Worm (Caenorhabditis elegans) whole organism, L4 larva: ENCODE results near the gene T22F3.11.

Experiments used
- F26F4.8 ChIP-seq: fragments of 200-800 bp; sonication (Bioruptor generic); conservative IDR thresholded peaks from 2 replicates; pipeline ENCODE4 v1.3.6; 2022; ENCODE audit warnings: missing genetic modification characterization, missing compliant biosample characterization
- Y48G9A.11 ChIP-seq: fragments of 200-800 bp; sonication (Bioruptor generic); IDR thresholded peaks from 2 replicates; pipeline ENCODE4 v1.3.6; 2022; ENCODE audit warnings: missing genetic modification reagents, missing genetic modification characterization, missing compliant biosample characterization
- Y75B8A.6 ChIP-seq: fragments of 200-800 bp; sonication (Bioruptor generic); IDR thresholded peaks from 2 replicates; pipeline ENCODE4 v1.3.6; 2022; ENCODE audit warnings: missing genetic modification reagents, missing genetic modification characterization, missing compliant biosample characterization
- aha-1 ChIP-seq: fragments of 150-350 bp; peaks from one replicate; lab custom pipeline; 2014; ENCODE audit warnings: missing biosample characterization, missing genetic modification characterization
- ama-1 ChIP-seq: fragments of 150-350 bp; optimal IDR thresholded peaks from 2 replicates; lab custom pipeline; 2014; ENCODE audit warnings: inconsistent platforms, mixed read lengths
- ceh-20 ChIP-seq: fragments of 200-800 bp; sonication (Bioruptor generic); IDR thresholded peaks from 2 replicates; pipeline ENCODE4 v1.3.6; 2022; ENCODE audit warnings: missing genetic modification reagents, missing genetic modification characterization, missing compliant biosample characterization
- ceh-82 ChIP-seq: sonication (generic microtip); optimal IDR thresholded peaks from 2 replicates; lab custom pipeline; 2017; ENCODE audit warnings: missing biosample characterization, missing genetic modification characterization
- ces-1 ChIP-seq: fragments of 150-350 bp; sonication (generic microtip); optimal IDR thresholded peaks from 4 replicates; lab custom pipeline; 2014; ENCODE audit warnings: missing biosample characterization, missing genetic modification reagents, missing genetic modification characterization
- daf-16 ChIP-seq, 3 experiments: sonication (generic microtip); optimal IDR thresholded peaks; 2 replicates each; lab custom pipeline; 2016 to 2017; ENCODE audit warnings: missing genetic modification characterization in 3 of 3, missing genetic modification reagents in 3 of 3, mild to moderate bottlenecking in 2 of 3, missing compliant biosample characterization in 2 of 3, missing biosample characterization in 1 of 3, moderate library complexity in 1 of 3
- daf-8 ChIP-seq: fragments of 200-800 bp; sonication (Bioruptor generic); IDR thresholded peaks from 2 replicates; pipeline ENCODE4 v1.3.6; 2022; ENCODE audit warnings: missing genetic modification characterization, missing compliant biosample characterization
- dmd-6 ChIP-seq: fragments of 200-800 bp; sonication (Bioruptor generic); IDR thresholded peaks from 2 replicates; pipeline ENCODE4 v1.3.6; 2022; ENCODE audit warnings: missing genetic modification reagents, missing genetic modification characterization, missing compliant biosample characterization
- dmd-9 ChIP-seq: fragments of 200-800 bp; sonication (Bioruptor generic); IDR thresholded peaks from 2 replicates; pipeline ENCODE4 v1.3.6; 2022; ENCODE audit warnings: missing genetic modification reagents, missing genetic modification characterization, missing compliant biosample characterization
- duxl-1 ChIP-seq: sonication (generic microtip); optimal IDR thresholded peaks from 2 replicates; lab custom pipeline; 2016; ENCODE audit warnings: mild to moderate bottlenecking, missing genetic modification characterization, moderate library complexity, missing compliant biosample characterization; ENCODE audit not compliant: poor library complexity
- dve-1 ChIP-seq: sonication (generic microtip); optimal IDR thresholded peaks from 2 replicates; lab custom pipeline; 2017; ENCODE audit warnings: antibody characterized with exemption, mild to moderate bottlenecking, missing genetic modification characterization, missing compliant biosample characterization; ENCODE audit not compliant: insufficient read depth
- hif-1 ChIP-seq, 2 experiments: sonication (generic microtip); optimal IDR thresholded peaks; 2 replicates each; lab custom pipeline; 2016 to 2017; ENCODE audit warnings: missing compliant biosample characterization in 2 of 2, missing genetic modification characterization in 2 of 2, missing genetic modification reagents in 2 of 2, missing genotype in 2 of 2, mild to moderate bottlenecking in 1 of 2
- hlh-11 ChIP-seq: fragments of 200-800 bp; sonication (Bioruptor generic); optimal IDR thresholded peaks from 2 replicates; lab custom pipeline; 2018; ENCODE audit warnings: mild to moderate bottlenecking, missing genetic modification characterization, missing compliant biosample characterization
- hlh-30 ChIP-seq: sonication (generic microtip); optimal IDR thresholded peaks from 2 replicates; lab custom pipeline; 2017; ENCODE audit warnings: antibody characterized with exemption, mild to moderate bottlenecking, missing genetic modification characterization, missing compliant biosample characterization; ENCODE audit not compliant: insufficient read depth
- hmg-1.1 ChIP-seq: fragments of 200-800 bp; sonication (Bioruptor generic); IDR thresholded peaks from 2 replicates; pipeline ENCODE4 v1.3.6; 2022; ENCODE audit warnings: missing genetic modification reagents, missing genetic modification characterization, missing compliant biosample characterization
- lin-13 ChIP-seq: fragments of 150-350 bp; optimal IDR thresholded peaks from 2 replicates; lab custom pipeline; 2014; ENCODE audit warnings: missing biosample characterization, missing genetic modification reagents, missing genetic modification characterization
- lsy-2 ChIP-seq, 2 experiments: fragments of 150-350 bp in 1 of 2; sonication (generic microtip) in 1 of 2; optimal IDR thresholded peaks; 2 replicates each; lab custom pipeline; 2014 to 2017; ENCODE audit warnings: missing biosample characterization in 2 of 2, missing genetic modification characterization in 2 of 2
- madf-5 ChIP-seq, 2 experiments: fragments of 200-800 bp; sonication (Bioruptor generic); IDR thresholded peaks; 2 replicates each; pipeline ENCODE4 v1.3.6; 2022; ENCODE audit warnings: missing compliant biosample characterization in 2 of 2, missing genetic modification characterization in 2 of 2
- madf-9 ChIP-seq: fragments of 200-800 bp; sonication (Bioruptor generic); conservative IDR thresholded peaks from 2 replicates; pipeline ENCODE4 v1.3.6; 2022; ENCODE audit warnings: missing genetic modification reagents, missing genetic modification characterization, missing compliant biosample characterization
- mdl-1 ChIP-seq, 2 experiments: fragments of 150-350 bp in 1 of 2; sonication (generic microtip) in 1 of 2; optimal IDR thresholded peaks; 2 replicates each; lab custom pipeline; 2014 to 2017; ENCODE audit warnings: missing biosample characterization in 2 of 2, missing genetic modification characterization in 2 of 2
- mep-1 ChIP-seq: fragments of 150-350 bp; sonication (generic microtip); optimal IDR thresholded peaks from 3 replicates; lab custom pipeline; 2014; ENCODE audit warnings: missing biosample characterization, missing genetic modification characterization
- mes-2 ChIP-seq: sonication (generic microtip); optimal IDR thresholded peaks from 2 replicates; lab custom pipeline; 2016; ENCODE audit warnings: missing genotype, mild to moderate bottlenecking, missing genetic modification characterization, missing compliant biosample characterization; ENCODE audit not compliant: poor library complexity, severe bottlenecking
- nhr-10 ChIP-seq: fragments of 150-350 bp; optimal IDR thresholded peaks from 2 replicates; lab custom pipeline; 2014; ENCODE audit warnings: missing biosample characterization, missing genetic modification characterization
- nhr-102 ChIP-seq: sonication (generic microtip); optimal IDR thresholded peaks from 2 replicates; lab custom pipeline; 2016; ENCODE audit warnings: mild to moderate bottlenecking, missing genetic modification characterization, moderate library complexity, missing compliant biosample characterization
- nhr-28 ChIP-seq: fragments of 150-350 bp; optimal IDR thresholded peaks from 2 replicates; lab custom pipeline; 2014; ENCODE audit warnings: missing biosample characterization, missing genetic modification characterization
- nhr-41 ChIP-seq: fragments of 200-800 bp; sonication (Bioruptor generic); IDR thresholded peaks from 2 replicates; pipeline ENCODE4 v1.3.6; 2022; ENCODE audit warnings: missing genetic modification reagents, missing genetic modification characterization, missing compliant biosample characterization
- nhr-76 ChIP-seq: fragments of 150-350 bp; optimal IDR thresholded peaks from 2 replicates; lab custom pipeline; 2014; ENCODE audit warnings: missing biosample characterization, missing genetic modification characterization
- php-3 ChIP-seq: fragments of 200-800 bp; sonication (Bioruptor generic); IDR thresholded peaks from 2 replicates; pipeline ENCODE4 v1.3.6; 2022; ENCODE audit warnings: missing genetic modification reagents, missing genetic modification characterization, missing compliant biosample characterization
- pqm-1 ChIP-seq: sonication (generic microtip); optimal IDR thresholded peaks from 2 replicates; lab custom pipeline; 2017; ENCODE audit warnings: missing biosample characterization, missing genetic modification characterization
- rbr-2 ChIP-seq: sonication (generic microtip); optimal IDR thresholded peaks from 2 replicates; lab custom pipeline; 2016; ENCODE audit warnings: missing genotype, missing genetic modification characterization, missing compliant biosample characterization
- saeg-2 ChIP-seq: fragments of 200-800 bp; sonication (Bioruptor generic); IDR thresholded peaks from 2 replicates; pipeline ENCODE4 v1.3.6; 2022; ENCODE audit warnings: missing genetic modification reagents, missing genetic modification characterization, missing compliant biosample characterization
- set-16 ChIP-seq: fragments of 200-800 bp; sonication (Bioruptor generic); IDR thresholded peaks from 2 replicates; pipeline ENCODE4 v1.3.6; 2022; ENCODE audit warnings: missing genetic modification reagents, missing genetic modification characterization, missing compliant biosample characterization
- snpc-4 ChIP-seq: fragments of 150-350 bp; optimal IDR thresholded peaks from 2 replicates; lab custom pipeline; 2014; ENCODE audit warnings: missing biosample characterization, missing genetic modification characterization
- tra-1 ChIP-seq: fragments of 200-800 bp; sonication (Bioruptor generic); IDR thresholded peaks from 2 replicates; pipeline ENCODE4 v1.3.6; 2022; ENCODE audit warnings: missing genetic modification reagents, missing genetic modification characterization, missing compliant biosample characterization
- unc-39 ChIP-seq: sonication (generic microtip); optimal IDR thresholded peaks from 2 replicates; lab custom pipeline; 2017; ENCODE audit warnings: missing biosample characterization, missing genetic modification characterization
- unc-62 ChIP-seq, 3 experiments: fragments of 150-350 bp in 1 of 3; sonication (generic microtip); optimal IDR thresholded peaks in 2 of 3; peaks in 1 of 3; 1 replicate in 1 of 3; 2 replicates in 2 of 3; lab custom pipeline; 2014 to 2017; ENCODE audit warnings: missing biosample characterization in 3 of 3, missing genetic modification characterization in 3 of 3, missing genetic modification reagents in 3 of 3, missing genotype in 1 of 3
- vab-7 ChIP-seq: fragments of 200-800 bp; sonication (Bioruptor generic); IDR thresholded peaks from 2 replicates; pipeline ENCODE4 v1.3.6; 2022; ENCODE audit warnings: missing genetic modification reagents, missing genetic modification characterization, missing compliant biosample characterization
- zfp-3 ChIP-seq: fragments of 200-800 bp; sonication (Bioruptor generic); conservative IDR thresholded peaks from 2 replicates; pipeline ENCODE4 v1.3.6; 2022; ENCODE audit warnings: missing genetic modification reagents, missing genetic modification characterization, missing compliant biosample characterization
- zip-2 ChIP-seq: fragments of 150-350 bp; optimal IDR thresholded peaks from 2 replicates; lab custom pipeline; 2014; ENCODE audit warnings: missing biosample characterization, missing genetic modification characterization

T22F3.11 gene

DNA sequence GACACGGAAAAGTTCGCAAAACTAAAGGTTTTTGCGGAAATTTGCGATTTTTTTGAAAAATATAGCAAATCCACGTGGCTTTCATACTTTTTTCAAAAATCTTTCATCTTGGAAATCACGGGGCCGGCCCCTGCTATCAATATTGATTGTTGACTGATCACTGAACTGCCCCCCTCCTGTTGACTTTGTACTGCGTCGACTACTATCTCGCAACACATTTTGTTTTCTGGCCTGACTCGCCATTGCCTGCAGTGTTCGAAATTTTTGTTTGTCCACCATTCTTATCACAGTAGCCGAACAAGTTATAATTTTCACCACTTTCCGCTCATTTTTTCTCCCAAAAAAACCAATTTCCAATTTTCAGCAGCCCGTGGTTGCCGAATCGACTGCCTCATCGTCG is 33.3 kb downstream of the T22F3.11 start:
- TF ChIP-seq vab-7 (GFP tag; lab: Robert Waterston, UW) (no peak), duxl-1 (tag; lab: Kevin White, UChicago) (no peak), daf-8 (GFP tag; lab: Robert Waterston, UW) (no peak), nhr-10 (no peak), hlh-11 (tag; lab: Kevin White, UChicago) (peak; percentile 9), F26F4.8 (GFP tag; lab: Robert Waterston, UW) (no peak), aha-1 (peak; percentile 92), daf-16 (GFP tag; optimal IDR thresholded peaks at IDR 0.05; lab: Kevin White, UChicago) (peak in 1 of 2 experiments; percentile 20), daf-16 (tag; optimal IDR thresholded peaks at IDR 0.05; lab: Kevin White, UChicago) (peak; percentile 88), nhr-41 (GFP tag; lab: Robert Waterston, UW) (no peak), unc-62 (GFP tag; optimal IDR thresholded peaks at IDR 0.05 in 1 of 2; lab: Kevin White, UChicago) (no peak), unc-62 (tag; optimal IDR thresholded peaks at IDR 0.05; lab: Kevin White, UChicago) (no peak), mdl-1 (tag; optimal IDR thresholded peaks at IDR 0.05; lab: Kevin White, UChicago) (peak in 1 of 2 experiments; percentile 4), set-16 (no peak), ceh-82 (tag; lab: Kevin White, UChicago) (no peak), nhr-28 (tag; lab: Kevin White, UChicago) (peak; percentile 20), ama-1 (lab: Kevin White, UChicago) (no peak), snpc-4 (no peak), dve-1 (tag; lab: Kevin White, UChicago) (peak; percentile 35), saeg-2 (no peak), hlh-30 (tag; lab: Kevin White, UChicago) (peak; percentile 36)
- TF ChIP-seq, all 104 proteins: peak for 7

DNA sequence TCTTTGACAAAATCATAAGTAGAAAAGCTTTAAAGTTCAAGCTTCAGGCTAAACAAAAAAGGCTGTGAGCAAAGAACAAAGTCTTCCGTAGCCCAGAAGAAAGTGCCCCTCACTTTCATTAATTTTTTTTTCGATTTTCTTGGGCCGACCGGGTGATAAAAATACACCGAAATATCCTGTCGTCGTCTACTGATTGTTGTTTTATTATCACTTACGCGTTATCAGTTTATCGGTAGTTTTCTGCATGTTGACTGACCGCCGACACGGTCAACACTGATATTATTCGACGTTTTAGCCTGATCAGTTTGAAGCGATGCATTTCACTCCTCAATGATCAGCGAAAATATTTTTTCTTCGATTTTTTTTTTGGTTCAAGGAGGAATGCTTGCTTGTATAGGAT is 34.0 kb downstream of the T22F3.11 start:
- TF ChIP-seq unc-39 (tag; lab: Kevin White, UChicago) (no peak), daf-16 (GFP tag; optimal IDR thresholded peaks at IDR 0.05; lab: Kevin White, UChicago) (no peak), daf-16 (tag; optimal IDR thresholded peaks at IDR 0.05; lab: Kevin White, UChicago) (peak; percentile 97), dmd-6 (GFP tag; lab: Robert Waterston, UW) (peak; percentile 30; the same call in 1 of the 2 replicates), unc-62 (GFP tag; optimal IDR thresholded peaks at IDR 0.05 in 1 of 2; lab: Kevin White, UChicago) (no peak), unc-62 (tag; optimal IDR thresholded peaks at IDR 0.05; lab: Kevin White, UChicago) (no peak), vab-7 (GFP tag; lab: Robert Waterston, UW) (no peak), nhr-28 (tag; lab: Kevin White, UChicago) (peak; percentile 51), madf-9 (no peak), zip-2 (tag; lab: Kevin White, UChicago) (no peak), hlh-11 (tag; lab: Kevin White, UChicago) (peak; percentile 16), Y75B8A.6 (no peak), nhr-76 (no peak), tra-1 (GFP tag; lab: Robert Waterston, UW) (no peak), php-3 (0 out of 2 replicates have a peak, but pooled peaks have one; percentile 45), dmd-9 (no peak), pqm-1 (tag; lab: Kevin White, UChicago) (peak; percentile 50)

DNA sequence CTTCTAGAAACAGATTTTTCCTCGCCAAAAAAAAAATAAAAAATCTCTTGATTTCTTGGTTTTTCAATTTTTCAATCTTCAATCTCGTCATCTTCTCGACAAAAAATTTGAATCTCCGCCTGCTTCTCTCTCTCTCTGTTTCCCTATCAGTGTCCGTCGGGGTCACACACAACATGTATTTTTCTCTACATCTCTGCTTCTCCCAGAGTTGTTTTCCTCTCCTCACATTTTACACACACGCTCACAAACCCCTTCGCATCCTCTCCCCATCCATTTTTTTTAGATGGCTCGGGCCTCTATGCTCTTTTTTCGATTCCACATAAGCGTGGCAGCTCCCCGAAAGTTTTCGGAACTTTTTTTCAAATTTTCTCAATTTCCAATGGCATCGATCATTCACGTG is 34.6 kb downstream of the T22F3.11 start:
- TF ChIP-seq lin-13 (peak; percentile 82), lsy-2 (tag; optimal IDR thresholded peaks at IDR 0.05; lab: Kevin White, UChicago) (peak in 1 of 2 experiments; percentile 66), nhr-102 (tag; lab: Kevin White, UChicago) (peak; percentile 21), nhr-10 (peak; percentile 69), unc-62 (GFP tag; optimal IDR thresholded peaks at IDR 0.05 in 1 of 2; lab: Kevin White, UChicago) (no peak), unc-62 (tag; optimal IDR thresholded peaks at IDR 0.05; lab: Kevin White, UChicago) (no peak), hlh-30 (tag; lab: Kevin White, UChicago) (peak; percentile 70), mes-2 (peak; percentile 39), ceh-20 (GFP tag; lab: Robert Waterston, UW) (0 out of 2 replicates have a peak, but pooled peaks have one; percentile 10), hmg-1.1 (GFP tag; lab: Robert Waterston, UW) (peak; percentile 23; the same call in 1 of the 2 replicates), hif-1 (tag; optimal IDR thresholded peaks at IDR 0.05; lab: Kevin White, UChicago) (peak in 1 of 2 experiments; percentile 78), mdl-1 (tag; optimal IDR thresholded peaks at IDR 0.05; lab: Kevin White, UChicago) (peak; percentile 20 to 55), set-16 (no peak), tra-1 (GFP tag; lab: Robert Waterston, UW) (peak; percentile 34; the same call in 1 of the 2 replicates), madf-5 (GFP tag; IDR thresholded peaks at IDR 0.05; lab: Robert Waterston, UW) (no peak), daf-16 (GFP tag; optimal IDR thresholded peaks at IDR 0.05; lab: Kevin White, UChicago) (peak in 1 of 2 experiments; percentile 34), daf-16 (tag; optimal IDR thresholded peaks at IDR 0.05; lab: Kevin White, UChicago) (peak; percentile 72), zfp-3 (GFP tag; lab: Robert Waterston, UW) (0 out of 2 replicates have a peak, but pooled peaks have one; percentile 9), Y48G9A.11 (GFP tag; lab: Robert Waterston, UW) (no peak), nhr-28 (tag; lab: Kevin White, UChicago) (peak; percentile 81), rbr-2 (peak; percentile 15), hlh-11 (tag; lab: Kevin White, UChicago) (peak; percentile 74), ceh-82 (tag; lab: Kevin White, UChicago) (no peak), dve-1 (tag; lab: Kevin White, UChicago) (peak; percentile 34), aha-1 (peak; percentile 85), ces-1 (no peak), mep-1 (tag; lab: Kevin White, UChicago) (peak; percentile 61)
